Worm (Caenorhabditis elegans): ENCODE measurements around the gene tbc-7.
A peak's percentile ranks its signal among the peaks of the same experiment; 100 is the strongest.

Gene tbc-7

ce11 chrX:5168770-5169169, 34.7 kb downstream of the tbc-7 start:
- TF ChIP-seq ztf-22 (GFP tag; optimal IDR thresholded peaks at IDR 0.05), result no peak
- no peak for TF ChIP-seq F57A8.1 (GFP tag; optimal IDR thresholded peaks at IDR 0.05)
- no peak for TF ChIP-seq hsf-1 (GFP tag; IDR thresholded peaks at IDR 0.05)
- TF ChIP-seq pha-4 (tag; optimal IDR thresholded peaks at IDR 0.05), result no peak
- TF ChIP-seq snpc-4 (GFP tag; optimal IDR thresholded peaks at IDR 0.05), result no peak
- TF ChIP-seq snpc-4 (tag; optimal IDR thresholded peaks at IDR 0.05), result no peak
- no peak for TF ChIP-seq ceh-100 (GFP tag; IDR thresholded peaks at IDR 0.05)
- TF ChIP-seq unc-62 (GFP tag; optimal IDR thresholded peaks at IDR 0.05), result no peak
- no peak for TF ChIP-seq madf-3 (GFP tag; IDR thresholded peaks at IDR 0.05)
- no peak for TF ChIP-seq sptf-2 (GFP tag; optimal IDR thresholded peaks at IDR 0.05)
- no peak for TF ChIP-seq cebp-1 (GFP tag; IDR thresholded peaks at IDR 0.05)
- TF ChIP-seq cebp-1 (tag; optimal IDR thresholded peaks at IDR 0.05), result no peak
- no peak for TF ChIP-seq nhr-90 (tag; optimal IDR thresholded peaks at IDR 0.05)
- no peak for TF ChIP-seq egl-18 (GFP tag; IDR thresholded peaks at IDR 0.05)
- no peak for TF ChIP-seq rec-8 (tag; optimal IDR thresholded peaks at IDR 0.05)
- TF ChIP-seq bed-1 (GFP tag; IDR thresholded peaks at IDR 0.05), result no peak
- TF ChIP-seq ekl-4 (GFP tag; IDR thresholded peaks at IDR 0.05), result no peak
- no peak for TF ChIP-seq akir-1 (GFP tag; optimal IDR thresholded peaks at IDR 0.05)
- TF ChIP-seq hlh-12 (tag; optimal IDR thresholded peaks at IDR 0.05), result no peak
- TF ChIP-seq ceh-79 (tag; optimal IDR thresholded peaks at IDR 0.05), result no peak
- no peak for TF ChIP-seq tbp1 (GFP tag; optimal IDR thresholded peaks at IDR 0.05)

- TF ChIP-seq chd-7 (tag; optimal IDR thresholded peaks at IDR 0.05) (no peak), unc-62 (GFP tag; optimal IDR thresholded peaks at IDR 0.05) (no peak), ztf-25 (GFP tag; IDR thresholded peaks at IDR 0.05) (no peak), F55B11.4 (tag; optimal IDR thresholded peaks at IDR 0.05; ENCODE audit: borderline replicate concordance, insufficient read depth) (no peak), attf-6 (GFP tag; IDR thresholded peaks at IDR 0.05) (no peak), egl-18 (GFP tag; IDR thresholded peaks at IDR 0.05) (no peak), zim-3 (tag; optimal IDR thresholded peaks at IDR 0.05) (no peak), ztf-28 (GFP tag; IDR thresholded peaks at IDR 0.05) (no peak), snpc-1.1 (tag; optimal IDR thresholded peaks at IDR 0.05; ENCODE audit: insufficient read depth) (no peak), hrde-1 (tag; optimal IDR thresholded peaks at IDR 0.05; ENCODE audit: borderline replicate concordance) (no peak), Y79H2A.3 (GFP tag; conservative IDR thresholded peaks at IDR 0.05) (no peak), snpc-4 (GFP tag; optimal IDR thresholded peaks at IDR 0.05) (no peak), snpc-4 (tag; optimal IDR thresholded peaks at IDR 0.05) (no peak)
Observed at ce11 chrX:5171085-5171484, 37.0 kb downstream of the tbc-7 start, which contains the start of gene T03G11.10. T03G11.10 (minus strand) TSS chrX:5171185.

ce11 chrX:5174256-5174655, 40.2 kb downstream of the tbc-7 start, which contains the start of gene zchc-1A:
zchc-1A (plus strand) TSS chrX:5174369.
- TF ChIP-seq hsf-1 (GFP tag; IDR thresholded peaks at IDR 0.05) (no peak), zim-3 (tag; optimal IDR thresholded peaks at IDR 0.05) (no peak), madf-8 (GFP tag; conservative IDR thresholded peaks at IDR 0.05) (no peak), atf-7 (tag; optimal IDR thresholded peaks at IDR 0.05) (no peak), attf-6 (GFP tag; IDR thresholded peaks at IDR 0.05) (no peak)

ce11 chrX:5179050-5179449, 45.0 kb downstream of the tbc-7 start, which contains the start of gene metl-9:
metl-9 (minus strand) TSS chrX:5179150.
- TF ChIP-seq bed-2 (GFP tag; IDR thresholded peaks at IDR 0.05), result no peak
- no peak for TF ChIP-seq aptf-3 (GFP tag; IDR thresholded peaks at IDR 0.05)
- peak; percentile 28 for TF ChIP-seq efl-1 (GFP tag; optimal IDR thresholded peaks at IDR 0.05)
- TF ChIP-seq madf-8 (GFP tag; conservative IDR thresholded peaks at IDR 0.05), result peak; percentile 32; the same call in 1 of the 2 replicates
- TF ChIP-seq snpc-1.1 (tag; optimal IDR thresholded peaks at IDR 0.05; ENCODE audit: insufficient read depth), result no peak
- no peak for TF ChIP-seq nhr-27 (tag; optimal IDR thresholded peaks at IDR 0.05)
- no peak for TF ChIP-seq tbp1 (GFP tag; optimal IDR thresholded peaks at IDR 0.05)
- TF ChIP-seq nhr-90 (tag; optimal IDR thresholded peaks at IDR 0.05), result no peak
- no peak for TF ChIP-seq pbrm-1 (GFP tag; IDR thresholded peaks at IDR 0.05)
- no peak for TF ChIP-seq zim-3 (tag; optimal IDR thresholded peaks at IDR 0.05)
- TF ChIP-seq him-1 (tag; optimal IDR thresholded peaks at IDR 0.05), result no peak
- no peak for TF ChIP-seq B0019.2 (GFP tag; conservative IDR thresholded peaks at IDR 0.05)
- TF ChIP-seq tbx-9 (tag; optimal IDR thresholded peaks at IDR 0.05; ENCODE audit: borderline replicate concordance), result no peak
- TF ChIP-seq Y79H2A.3 (GFP tag; conservative IDR thresholded peaks at IDR 0.05), result no peak

All from whole organism, young adult.